Worm (Caenorhabditis elegans) whole organism, L4 larva: ENCODE data around the gene ZK899.1.

Source experiments
- F37D6.2 ChIP-seq: sonication (generic microtip); optimal IDR thresholded peaks from 2 replicates; lab custom pipeline; 2016; ENCODE audit warnings: mild to moderate bottlenecking, missing genetic modification characterization, missing compliant biosample characterization
- F49E8.2 ChIP-seq: sonication (generic microtip); optimal IDR thresholded peaks from 2 replicates; lab custom pipeline; 2016; ENCODE audit warnings: missing compliant biosample characterization, mild to moderate bottlenecking, missing genetic modification characterization, borderline replicate concordance
- T20F7.1 ChIP-seq: fragments of 200-800 bp; sonication (Bioruptor generic); optimal IDR thresholded peaks from 2 replicates; lab custom pipeline; 2018; ENCODE audit warnings: mild to moderate bottlenecking, missing genetic modification characterization, missing compliant biosample characterization
- T26A8.4 ChIP-seq: fragments of 200-800 bp; sonication (Bioruptor generic); IDR thresholded peaks from 2 replicates; pipeline ENCODE4 v1.3.6; 2022; ENCODE audit warnings: missing genetic modification characterization, missing compliant biosample characterization
- Y105C5A.15 ChIP-seq: fragments of 200-800 bp; sonication (Bioruptor generic); IDR thresholded peaks from 2 replicates; pipeline ENCODE4 v1.3.6; 2022; ENCODE audit warnings: missing genetic modification characterization, missing compliant biosample characterization
- ZK546.5 ChIP-seq, 2 experiments: sonication (generic microtip); optimal IDR thresholded peaks; 2 replicates each; lab custom pipeline; 2017; ENCODE audit warnings: missing biosample characterization in 2 of 2, missing genetic modification characterization in 2 of 2
- aha-1 ChIP-seq: fragments of 150-350 bp; peaks from one replicate; lab custom pipeline; 2014; ENCODE audit warnings: missing biosample characterization, missing genetic modification characterization
- ama-1 ChIP-seq: fragments of 150-350 bp; optimal IDR thresholded peaks from 2 replicates; lab custom pipeline; 2014; ENCODE audit warnings: inconsistent platforms, mixed read lengths
- ceh-32 ChIP-seq: sonication (generic microtip); optimal IDR thresholded peaks from 2 replicates; lab custom pipeline; 2016; ENCODE audit warnings: mild to moderate bottlenecking, missing genetic modification characterization, missing compliant biosample characterization; ENCODE audit not compliant: poor library complexity
- ceh-62 ChIP-seq: sonication (generic microtip); optimal IDR thresholded peaks from 2 replicates; lab custom pipeline; 2017; ENCODE audit warnings: missing biosample characterization, missing genetic modification characterization
- ces-1 ChIP-seq: fragments of 150-350 bp; sonication (generic microtip); optimal IDR thresholded peaks from 4 replicates; lab custom pipeline; 2014; ENCODE audit warnings: missing biosample characterization, missing genetic modification reagents, missing genetic modification characterization
- cey-2 ChIP-seq: sonication (generic microtip); optimal IDR thresholded peaks from 3 replicates; lab custom pipeline; 2017; ENCODE audit warnings: missing genetic modification characterization, mild to moderate bottlenecking, missing compliant biosample characterization, antibody characterized with exemption, borderline replicate concordance; ENCODE audit not compliant: insufficient read depth
- daf-12 ChIP-seq: fragments of 150-350 bp; optimal IDR thresholded peaks from 2 replicates; lab custom pipeline; 2014; ENCODE audit warnings: missing biosample characterization, missing genetic modification reagents, missing genetic modification characterization
- dmd-8 ChIP-seq: fragments of 200-800 bp; sonication (Bioruptor generic); IDR thresholded peaks from 2 replicates; pipeline ENCODE4 v1.3.6; 2022; ENCODE audit warnings: missing genetic modification characterization, missing compliant biosample characterization
- dve-1 ChIP-seq: sonication (generic microtip); optimal IDR thresholded peaks from 2 replicates; lab custom pipeline; 2017; ENCODE audit warnings: antibody characterized with exemption, mild to moderate bottlenecking, missing genetic modification characterization, missing compliant biosample characterization; ENCODE audit not compliant: insufficient read depth
- egl-27 ChIP-seq: sonication (generic microtip); optimal IDR thresholded peaks from 3 replicates; lab custom pipeline; 2017; ENCODE audit warnings: missing biosample characterization, missing genetic modification reagents, missing genetic modification characterization
- fkh-10 ChIP-seq: fragments of 150-350 bp; optimal IDR thresholded peaks from 2 replicates; lab custom pipeline; 2014; ENCODE audit warnings: missing biosample characterization, missing genetic modification reagents, missing genetic modification characterization
- gei-8 ChIP-seq: fragments of 200-800 bp; sonication (Bioruptor generic); optimal IDR thresholded peaks from 2 replicates; lab custom pipeline; 2018; ENCODE audit warnings: mild to moderate bottlenecking, missing genetic modification characterization, missing compliant biosample characterization
- hif-1 ChIP-seq, 2 experiments: sonication (generic microtip); optimal IDR thresholded peaks; 2 replicates each; lab custom pipeline; 2016 to 2017; ENCODE audit warnings: missing compliant biosample characterization in 2 of 2, missing genetic modification characterization in 2 of 2, missing genetic modification reagents in 2 of 2, missing genotype in 2 of 2, mild to moderate bottlenecking in 1 of 2
- hlh-11 ChIP-seq: fragments of 200-800 bp; sonication (Bioruptor generic); optimal IDR thresholded peaks from 2 replicates; lab custom pipeline; 2018; ENCODE audit warnings: mild to moderate bottlenecking, missing genetic modification characterization, missing compliant biosample characterization
- hlh-30 ChIP-seq: sonication (generic microtip); optimal IDR thresholded peaks from 2 replicates; lab custom pipeline; 2017; ENCODE audit warnings: antibody characterized with exemption, mild to moderate bottlenecking, missing genetic modification characterization, missing compliant biosample characterization; ENCODE audit not compliant: insufficient read depth
- jun-1 ChIP-seq: fragments of 150-350 bp; optimal IDR thresholded peaks from 2 replicates; lab custom pipeline; 2014; ENCODE audit warnings: missing biosample characterization, missing genetic modification reagents, missing genetic modification characterization
- lin-1 ChIP-seq: fragments of 200-800 bp; sonication (Bioruptor generic); IDR thresholded peaks from 2 replicates; pipeline ENCODE4 v1.3.6; 2022; ENCODE audit warnings: missing genetic modification reagents, missing genetic modification characterization, missing compliant biosample characterization
- lin-13 ChIP-seq: fragments of 150-350 bp; optimal IDR thresholded peaks from 2 replicates; lab custom pipeline; 2014; ENCODE audit warnings: missing biosample characterization, missing genetic modification reagents, missing genetic modification characterization
- lin-15B ChIP-seq: fragments of 150-350 bp; sonication (generic microtip); optimal IDR thresholded peaks from 3 replicates; lab custom pipeline; 2014; ENCODE audit warnings: missing biosample characterization, missing genetic modification characterization
- lin-29 ChIP-seq: fragments of 200-800 bp; sonication (Bioruptor generic); IDR thresholded peaks from 2 replicates; pipeline ENCODE4 v1.3.6; 2022; ENCODE audit warnings: missing genetic modification reagents, missing genetic modification characterization, missing compliant biosample characterization
- lin-38 ChIP-seq: fragments of 200-800 bp; sonication (Bioruptor generic); IDR thresholded peaks from 2 replicates; pipeline ENCODE4 v1.3.6; 2022; ENCODE audit warnings: missing genetic modification reagents, missing genetic modification characterization, missing compliant biosample characterization
- lir-3 ChIP-seq: sonication (generic microtip); optimal IDR thresholded peaks from 2 replicates; lab custom pipeline; 2016; ENCODE audit warnings: mild to moderate bottlenecking, missing genetic modification characterization, missing compliant biosample characterization
- lsy-2 ChIP-seq, 2 experiments: fragments of 150-350 bp in 1 of 2; sonication (generic microtip) in 1 of 2; optimal IDR thresholded peaks; 2 replicates each; lab custom pipeline; 2014 to 2017; ENCODE audit warnings: missing biosample characterization in 2 of 2, missing genetic modification characterization in 2 of 2
- mes-2 ChIP-seq: sonication (generic microtip); optimal IDR thresholded peaks from 2 replicates; lab custom pipeline; 2016; ENCODE audit warnings: missing genotype, mild to moderate bottlenecking, missing genetic modification characterization, missing compliant biosample characterization; ENCODE audit not compliant: poor library complexity, severe bottlenecking
- mxl-3 ChIP-seq: fragments of 200-800 bp; sonication (Bioruptor generic); optimal IDR thresholded peaks from 2 replicates; lab custom pipeline; 2018; ENCODE audit warnings: mild to moderate bottlenecking, missing genetic modification characterization, missing compliant biosample characterization
- nhr-10 ChIP-seq: fragments of 150-350 bp; optimal IDR thresholded peaks from 2 replicates; lab custom pipeline; 2014; ENCODE audit warnings: missing biosample characterization, missing genetic modification characterization
- nhr-102 ChIP-seq: sonication (generic microtip); optimal IDR thresholded peaks from 2 replicates; lab custom pipeline; 2016; ENCODE audit warnings: mild to moderate bottlenecking, missing genetic modification characterization, moderate library complexity, missing compliant biosample characterization
- nhr-11 ChIP-seq: fragments of 150-350 bp; optimal IDR thresholded peaks from 2 replicates; lab custom pipeline; 2014; ENCODE audit warnings: missing biosample characterization, missing genetic modification characterization
- nhr-237 ChIP-seq: sonication (generic microtip); optimal IDR thresholded peaks from 2 replicates; lab custom pipeline; 2017; ENCODE audit warnings: missing biosample characterization, missing genetic modification characterization
- nhr-41 ChIP-seq: fragments of 200-800 bp; sonication (Bioruptor generic); IDR thresholded peaks from 2 replicates; pipeline ENCODE4 v1.3.6; 2022; ENCODE audit warnings: missing genetic modification reagents, missing genetic modification characterization, missing compliant biosample characterization
- nhr-48 ChIP-seq: sonication (generic microtip); optimal IDR thresholded peaks from 2 replicates; lab custom pipeline; 2016; ENCODE audit warnings: mild to moderate bottlenecking, missing genetic modification characterization, missing compliant biosample characterization
- nhr-6 ChIP-seq: fragments of 150-350 bp; optimal IDR thresholded peaks from 2 replicates; lab custom pipeline; 2014; ENCODE audit warnings: missing biosample characterization, missing genetic modification characterization
- nhr-76 ChIP-seq: fragments of 150-350 bp; optimal IDR thresholded peaks from 2 replicates; lab custom pipeline; 2014; ENCODE audit warnings: missing biosample characterization, missing genetic modification characterization
- sdz-12 ChIP-seq: fragments of 200-800 bp; sonication (Bioruptor generic); optimal IDR thresholded peaks from 2 replicates; lab custom pipeline; 2018; ENCODE audit warnings: mild to moderate bottlenecking, missing genetic modification characterization, missing compliant biosample characterization
- skn-1 ChIP-seq: fragments of 150-350 bp; optimal IDR thresholded peaks from 2 replicates; lab custom pipeline; 2014; ENCODE audit warnings: missing biosample characterization, missing genetic modification characterization
- snpc-1.2 ChIP-seq: fragments of 200-800 bp; sonication (Bioruptor generic); IDR thresholded peaks from 2 replicates; pipeline ENCODE4 v1.3.6; 2022; ENCODE audit warnings: missing genetic modification reagents, missing genetic modification characterization, missing compliant biosample characterization
- unc-130 ChIP-seq: sonication (generic microtip); optimal IDR thresholded peaks from 2 replicates; lab custom pipeline; 2016; ENCODE audit warnings: missing genetic modification reagents, missing genetic modification characterization, missing compliant biosample characterization
- unc-62 ChIP-seq, 3 experiments: fragments of 150-350 bp in 1 of 3; sonication (generic microtip); optimal IDR thresholded peaks in 2 of 3; peaks in 1 of 3; 1 replicate in 1 of 3; 2 replicates in 2 of 3; lab custom pipeline; 2014 to 2017; ENCODE audit warnings: missing biosample characterization in 3 of 3, missing genetic modification characterization in 3 of 3, missing genetic modification reagents in 3 of 3, missing genotype in 1 of 3
- vab-7 ChIP-seq: fragments of 200-800 bp; sonication (Bioruptor generic); IDR thresholded peaks from 2 replicates; pipeline ENCODE4 v1.3.6; 2022; ENCODE audit warnings: missing genetic modification reagents, missing genetic modification characterization, missing compliant biosample characterization
- zip-11 ChIP-seq: fragments of 200-800 bp; sonication (Bioruptor generic); IDR thresholded peaks from 2 replicates; pipeline ENCODE4 v1.3.6; 2022; ENCODE audit warnings: missing genetic modification characterization, missing compliant biosample characterization
- zip-2 ChIP-seq: fragments of 150-350 bp; optimal IDR thresholded peaks from 2 replicates; lab custom pipeline; 2014; ENCODE audit warnings: missing biosample characterization, missing genetic modification characterization
- ztf-7 ChIP-seq: fragments of 150-350 bp; optimal IDR thresholded peaks from 2 replicates; lab custom pipeline; 2014; ENCODE audit warnings: missing biosample characterization, missing genetic modification characterization

Gene ZK899.1

ce11 chrX:9465722-9466132, 19.3 kb downstream of the ZK899.1 start (continued):
- TF ChIP-seq ceh-32 (tag; lab: Kevin White, UChicago) (peak; percentile 92), mes-2 (tag; lab: Kevin White, UChicago) (peak; percentile 98), nhr-102 (tag; lab: Kevin White, UChicago) (peak; percentile 100), nhr-11 (tag; lab: Kevin White, UChicago) (peak; percentile 99), hif-1 (tag; optimal IDR thresholded peaks at IDR 0.05; lab: Kevin White, UChicago) (peak; percentile 65 to 89), mxl-3 (GFP tag; lab: Kevin White, UChicago) (peak; percentile 95), F49E8.2 (tag; lab: Kevin White, UChicago) (no peak), cey-2 (peak; percentile 72), ztf-7 (peak; percentile 97), hlh-30 (tag; lab: Kevin White, UChicago) (peak; percentile 97), ceh-62 (no peak), daf-12 (tag; lab: Kevin White, UChicago) (no peak), ces-1 (GFP tag; lab: Kevin White, UChicago) (peak; percentile 96), lin-1 (GFP tag; lab: Robert Waterston, UW) (peak; percentile 93), lin-29 (GFP tag; lab: Robert Waterston, UW) (peak; percentile 96), T20F7.1 (GFP tag; lab: Kevin White, UChicago) (peak; percentile 93), skn-1 (peak; percentile 49), vab-7 (GFP tag; lab: Robert Waterston, UW) (peak; percentile 98), gei-8 (GFP tag; lab: Kevin White, UChicago) (peak; percentile 78), ZK546.5 (tag; optimal IDR thresholded peaks at IDR 0.05; lab: Kevin White, UChicago) (peak; percentile 36 to 85), fkh-10 (GFP tag; lab: Kevin White, UChicago) (peak; percentile 99), zip-11 (GFP tag; lab: Robert Waterston, UW) (0 out of 2 replicates have a peak, but pooled peaks have one; percentile 44)

- TF ChIP-seq nhr-237: no peak
- peak; percentile 88 for TF ChIP-seq T26A8.4 (GFP tag; lab: Robert Waterston, UW)
- peak; percentile 10 for TF ChIP-seq nhr-6 (tag; lab: Kevin White, UChicago)
- peak; percentile 59 for TF ChIP-seq hlh-11 (tag; lab: Kevin White, UChicago)
- TF ChIP-seq aha-1 (tag; lab: Kevin White, UChicago): peak; percentile 98
- peak; percentile 79 for TF ChIP-seq lir-3
- peak; percentile 92 for TF ChIP-seq vab-7 (GFP tag; lab: Robert Waterston, UW)
- peak; percentile 89 for TF ChIP-seq F37D6.2 (tag; lab: Kevin White, UChicago)
- no peak for TF ChIP-seq unc-62 (GFP tag; optimal IDR thresholded peaks at IDR 0.05 in 1 of 2; lab: Kevin White, UChicago)
- TF ChIP-seq unc-62 (tag; optimal IDR thresholded peaks at IDR 0.05; lab: Kevin White, UChicago): no peak
- TF ChIP-seq ama-1 (lab: Kevin White, UChicago): no peak
- TF ChIP-seq lin-38 (GFP tag; lab: Robert Waterston, UW): no peak; the same call in 1 of the 2 replicates
- no peak for TF ChIP-seq ceh-62
- peak; percentile 79 for TF ChIP-seq zip-2 (tag; lab: Kevin White, UChicago)
- peak; percentile 71 for TF ChIP-seq jun-1 (tag; lab: Kevin White, UChicago)
- TF ChIP-seq dve-1: peak; percentile 73
- peak; percentile 73 for TF ChIP-seq hlh-30 (tag; lab: Kevin White, UChicago)
- TF ChIP-seq nhr-48: peak; percentile 66
- TF ChIP-seq lsy-2 (tag; optimal IDR thresholded peaks at IDR 0.05; lab: Kevin White, UChicago): no peak
- TF ChIP-seq lin-15B (tag; lab: Kevin White, UChicago): no peak
- TF ChIP-seq egl-27 (tag; lab: Kevin White, UChicago): no peak
- no peak for TF ChIP-seq nhr-10
- TF ChIP-seq lin-29 (GFP tag; lab: Robert Waterston, UW): peak; percentile 61; the same call in 1 of the 2 replicates
- no peak for TF ChIP-seq lin-13
- TF ChIP-seq unc-130 (GFP tag; lab: Kevin White, UChicago): peak; percentile 1
- TF ChIP-seq snpc-1.2: peak; percentile 92
- TF ChIP-seq dmd-8 (GFP tag; lab: Robert Waterston, UW): no peak; the same call in 1 of the 2 replicates
- TF ChIP-seq fkh-10 (GFP tag; lab: Kevin White, UChicago): peak; percentile 35
- TF ChIP-seq nhr-76 (tag; lab: Kevin White, UChicago): no peak
- peak; percentile 52 for TF ChIP-seq ceh-32 (tag; lab: Kevin White, UChicago)
- peak; percentile 15; the same call in 1 of the 2 replicates for TF ChIP-seq Y105C5A.15 (GFP tag; lab: Robert Waterston, UW)
- TF ChIP-seq sdz-12: no peak
- TF ChIP-seq nhr-41 (GFP tag; lab: Robert Waterston, UW): peak; percentile 84
These were observed 21.1 kb downstream of the ZK899.1 start for ce11 chrX:9467573-9467972.
